Fruit fly (Drosophila melanogaster) whole organism, embryonic: ENCODE data around the gene lqfR.

Experiments
- CG13775 ChIP-seq: fragments of 200-800 bp; sonication (Bioruptor generic); optimal IDR thresholded peaks from 3 replicates; lab custom pipeline; 2017; ENCODE audit warnings: missing biosample characterization, mild to moderate bottlenecking, missing genetic modification characterization
- CG15601 ChIP-seq: fragments of 200-800 bp; sonication (Bioruptor generic); optimal IDR thresholded peaks from 3 replicates; lab custom pipeline; 2019; ENCODE audit warnings: missing biosample characterization, mild to moderate bottlenecking, missing genetic modification characterization, moderate library complexity
- CG16779 ChIP-seq: fragments of 200-800 bp; sonication (Bioruptor generic); IDR thresholded peaks from 2 replicates; pipeline ENCODE4 v1.3.6; 2022; ENCODE audit warnings: missing biosample characterization, missing genetic modification characterization
- CG1792 ChIP-seq: fragments of 200-800 bp; sonication (Bioruptor generic); optimal IDR thresholded peaks from 2 replicates; lab custom pipeline; 2016; ENCODE audit warnings: missing biosample characterization, missing genetic modification characterization
- CG31441 ChIP-seq: fragments of 200-800 bp; sonication (Bioruptor generic); IDR thresholded peaks from 2 replicates; pipeline ENCODE4 v1.3.6; 2022; ENCODE audit warnings: missing biosample characterization, missing genetic modification characterization
- CG3163 ChIP-seq: fragments of 200-800 bp; sonication (Bioruptor generic); optimal IDR thresholded peaks from 3 replicates; lab custom pipeline; 2016; ENCODE audit warnings: missing biosample characterization, missing genetic modification characterization
- CG4328 ChIP-seq: fragments of 200-800 bp; sonication (Bioruptor generic); optimal IDR thresholded peaks from 3 replicates; lab custom pipeline; 2017; ENCODE audit warnings: missing biosample characterization, missing genetic modification reagents, missing genetic modification characterization
- CG9797 ChIP-seq: fragments of 200-800 bp; sonication (Bioruptor generic); optimal IDR thresholded peaks from 3 replicates; lab custom pipeline; 2018; ENCODE audit warnings: missing biosample characterization, mild to moderate bottlenecking, missing genetic modification characterization
- Dfd ChIP-seq, 2 experiments: fragments of >200 bp; optimal IDR thresholded peaks; 2 replicates each; lab custom pipeline; 2017; ENCODE audit warnings: missing biosample characterization in 2 of 2, missing genetic modification characterization in 2 of 2
- Sry-δ ChIP-seq: fragments of 200-800 bp; sonication (Bioruptor generic); optimal IDR thresholded peaks from 2 replicates; lab custom pipeline; 2016; ENCODE audit warnings: missing biosample characterization, missing genetic modification characterization
- YL-1 ChIP-seq: fragments of 200-800 bp; sonication (Bioruptor generic); optimal IDR thresholded peaks from 3 replicates; lab custom pipeline; 2017; ENCODE audit warnings: missing biosample characterization, mild to moderate bottlenecking, missing genetic modification characterization
- ro ChIP-seq: fragments of 200-800 bp; sonication (Bioruptor generic); IDR thresholded peaks from 2 replicates; pipeline ENCODE4 v1.3.6; 2022; ENCODE audit warnings: missing biosample characterization, missing genetic modification characterization

dm6 chr3R:22410537-22411360 is at the start of gene lqfR, which contains the start of gene CG13850:
- TF ChIP-seq CG1792 (GFP tag; lab: Kevin White, UChicago): peak; percentile 29
- TF ChIP-seq CG31441: peak; percentile 52; the same call in 1 of the 2 replicates
- peak; percentile 63 for TF ChIP-seq CG4328 (GFP tag; lab: Kevin White, UChicago)
- no peak for TF ChIP-seq Dfd (GFP tag; optimal IDR thresholded peaks at IDR 0.05; lab: Kevin White, UChicago)
- TF ChIP-seq CG16779: no peak
- TF ChIP-seq ro (GFP tag; lab: Robert Waterston, UW): no peak
- TF ChIP-seq Sry-δ (GFP tag; lab: Kevin White, UChicago): peak; percentile 50
- peak; percentile 49 for TF ChIP-seq CG15601 (tag; lab: Kevin White, UChicago)
- TF ChIP-seq CG3163 (GFP tag; lab: Kevin White, UChicago): peak; percentile 59
- TF ChIP-seq CG9797 (GFP tag; lab: Kevin White, UChicago): peak; percentile 22
- TF ChIP-seq CG13775: peak; percentile 84
- peak; percentile 71 for TF ChIP-seq YL-1 (GFP tag; lab: Kevin White, UChicago)
